Worm (Caenorhabditis elegans) whole organism, L1 larva: ENCODE measurements around the gene btb-9.

ENCODE experiments used
- aly-2 ChIP-seq: fragments of 150-350 bp; optimal IDR thresholded peaks from 2 replicates; lab custom pipeline; 2014; ENCODE audit warnings: missing biosample characterization, missing genetic modification characterization
- ceh-82 ChIP-seq, 3 experiments: fragments of 150-350 bp in 1 of 3; sonication (generic microtip) in 2 of 3; optimal IDR thresholded peaks; 2 replicates each; lab custom pipeline; 2014 to 2017; ENCODE audit warnings: missing biosample characterization in 3 of 3, missing genetic modification characterization in 3 of 3
- dpl-1 ChIP-seq, 3 experiments: fragments of 150-350 bp in 2 of 3; sonication (generic microtip) in 1 of 3; optimal IDR thresholded peaks; 2 replicates each; lab custom pipeline; 2014 to 2017; ENCODE audit warnings: missing biosample characterization in 3 of 3, missing genetic modification characterization in 3 of 3, missing genetic modification reagents in 3 of 3
- efl-3 ChIP-seq: fragments of 200-800 bp; sonication (Bioruptor generic); optimal IDR thresholded peaks from 2 replicates; lab custom pipeline; 2018; ENCODE audit warnings: mild to moderate bottlenecking, missing genetic modification characterization, missing compliant biosample characterization
- egl-13 ChIP-seq: sonication (generic microtip); optimal IDR thresholded peaks from 2 replicates; lab custom pipeline; 2016; ENCODE audit warnings: missing genotype, missing genetic modification reagents, missing genetic modification characterization, missing compliant biosample characterization
- elt-3 ChIP-seq, 6 experiments: fragments of 150-350 bp in 1 of 6; sonication (generic microtip); optimal IDR thresholded peaks; 2 replicates each; lab custom pipeline; 2017 to 2018; ENCODE audit warnings: missing biosample characterization in 6 of 6, missing genetic modification characterization in 6 of 6, inconsistent platforms in 1 of 6
- fkh-4 ChIP-seq: sonication (generic microtip); optimal IDR thresholded peaks from 2 replicates; lab custom pipeline; 2016; ENCODE audit warnings: missing compliant biosample characterization, missing genetic modification characterization, borderline replicate concordance
- hpl-2 ChIP-seq: fragments of 150-350 bp; optimal IDR thresholded peaks from 2 replicates; lab custom pipeline; 2014; ENCODE audit warnings: missing biosample characterization, missing genetic modification reagents, missing genetic modification characterization
- isw-1 ChIP-seq: fragments of 200-800 bp; sonication (Bioruptor generic); IDR thresholded peaks from 2 replicates; pipeline ENCODE4 v1.3.6; 2022; ENCODE audit warnings: missing genetic modification characterization, missing compliant biosample characterization
- jun-1 ChIP-seq: fragments of 150-350 bp; optimal IDR thresholded peaks from 2 replicates; lab custom pipeline; 2014; ENCODE audit warnings: missing biosample characterization, missing genetic modification reagents, missing genetic modification characterization
- lin-15B ChIP-seq: fragments of 150-350 bp; sonication (generic microtip); optimal IDR thresholded peaks from 3 replicates; lab custom pipeline; 2014; ENCODE audit warnings: missing biosample characterization, missing genetic modification characterization
- mab-9 ChIP-seq: fragments of 200-800 bp; sonication (Bioruptor generic); IDR thresholded peaks from 2 replicates; pipeline ENCODE4 v1.3.6; 2022; ENCODE audit warnings: missing genetic modification reagents, missing genetic modification characterization, missing compliant biosample characterization
- mdl-1 ChIP-seq, 2 experiments: fragments of 150-350 bp; optimal IDR thresholded peaks; 2 replicates each; lab custom pipeline; 2014 to 2017; ENCODE audit warnings: missing biosample characterization in 2 of 2, missing genetic modification characterization in 2 of 2, inconsistent platforms in 1 of 2
- mef-2 ChIP-seq: fragments of 150-350 bp; optimal IDR thresholded peaks from 2 replicates; lab custom pipeline; 2014; ENCODE audit warnings: missing biosample characterization, missing genetic modification characterization
- nhr-11 ChIP-seq: fragments of 150-350 bp; optimal IDR thresholded peaks from 2 replicates; lab custom pipeline; 2014; ENCODE audit warnings: missing biosample characterization, missing genetic modification characterization
- nhr-20 ChIP-seq: sonication (generic microtip); optimal IDR thresholded peaks from 2 replicates; lab custom pipeline; 2016; ENCODE audit warnings: mild to moderate bottlenecking, missing genetic modification characterization, missing compliant biosample characterization
- nhr-28 ChIP-seq: fragments of 150-350 bp; optimal IDR thresholded peaks from 2 replicates; lab custom pipeline; 2014; ENCODE audit warnings: missing biosample characterization, missing genetic modification characterization
- nhr-76 ChIP-seq: sonication (generic microtip); optimal IDR thresholded peaks from 2 replicates; lab custom pipeline; 2017; ENCODE audit warnings: missing biosample characterization, missing genetic modification characterization
- nhr-84 ChIP-seq: sonication (generic microtip); optimal IDR thresholded peaks from 2 replicates; lab custom pipeline; 2017; ENCODE audit warnings: missing biosample characterization, missing genetic modification characterization
- nhr-85 ChIP-seq: sonication (generic microtip); peaks from one replicate; lab custom pipeline; 2016; ENCODE audit warnings: missing genetic modification characterization, inconsistent platforms, missing compliant biosample characterization
- pag-3 ChIP-seq: sonication (generic microtip); optimal IDR thresholded peaks from 2 replicates; lab custom pipeline; 2017; ENCODE audit warnings: missing genetic modification characterization, mild to moderate bottlenecking, missing compliant biosample characterization, antibody characterized with exemption, borderline replicate concordance; ENCODE audit not compliant: insufficient read depth
- pqm-1 ChIP-seq: sonication (generic microtip); optimal IDR thresholded peaks from 3 replicates; lab custom pipeline; 2017; ENCODE audit warnings: missing biosample characterization, missing genetic modification characterization
- skn-1 ChIP-seq: fragments of 150-350 bp; optimal IDR thresholded peaks from 2 replicates; lab custom pipeline; 2014; ENCODE audit warnings: missing biosample characterization, missing genetic modification characterization
- snu-23 ChIP-seq: sonication (generic microtip); optimal IDR thresholded peaks from 2 replicates; lab custom pipeline; 2016; ENCODE audit warnings: missing genetic modification characterization, missing compliant biosample characterization
- sptf-1 ChIP-seq: fragments of 150-350 bp; optimal IDR thresholded peaks from 2 replicates; lab custom pipeline; 2014; ENCODE audit warnings: missing biosample characterization, missing genetic modification characterization
- tlp-1 ChIP-seq: fragments of 150-350 bp; optimal IDR thresholded peaks from 2 replicates; lab custom pipeline; 2014; ENCODE audit warnings: missing biosample characterization, missing genetic modification characterization
- unc-130 ChIP-seq: fragments of 150-350 bp; optimal IDR thresholded peaks from 2 replicates; lab custom pipeline; 2017; ENCODE audit warnings: missing biosample characterization, missing genetic modification characterization, inconsistent platforms
- xbp-1 ChIP-seq: sonication (generic microtip); optimal IDR thresholded peaks from 2 replicates; lab custom pipeline; 2016; ENCODE audit warnings: missing genetic modification characterization, missing compliant biosample characterization
- zip-4 ChIP-seq: fragments of 200-800 bp; sonication (Bioruptor generic); optimal IDR thresholded peaks from 2 replicates; lab custom pipeline; 2018; ENCODE audit warnings: mild to moderate bottlenecking, missing genetic modification characterization, moderate library complexity, missing compliant biosample characterization
- ztf-11 ChIP-seq, 2 experiments: sonication (generic microtip); optimal IDR thresholded peaks; 2 replicates each; lab custom pipeline; 2016 to 2017; ENCODE audit warnings: missing genetic modification characterization in 2 of 2, missing biosample characterization in 1 of 2, missing compliant biosample characterization in 1 of 2

btb-9 gene

ce11 chrII:1706385-1706784 is 21.9 kb upstream of the btb-9 start, which contains the start of gene sdz-18:
Gene sdz-18 (minus strand): TSS chrII:1706485.
- no peak for TF ChIP-seq nhr-76 (tag; lab: Kevin White, UChicago)
- no peak for TF ChIP-seq unc-130 (tag; lab: Kevin White, UChicago)
- no peak for TF ChIP-seq fkh-4
- TF ChIP-seq, all 84 proteins: peak for 0

- no peak for TF ChIP-seq tlp-1
- no peak for TF ChIP-seq elt-3 (tag; optimal IDR thresholded peaks at IDR 0.05; lab: Kevin White, UChicago)
- no peak for TF ChIP-seq pag-3 (tag; lab: Kevin White, UChicago)
- no peak for TF ChIP-seq nhr-20 (tag; lab: Kevin White, UChicago)
- no peak for TF ChIP-seq lin-15B (tag; lab: Kevin White, UChicago)
Measured at ce11 chrII:1709959-1710358, 18.3 kb upstream of the btb-9 start, which contains the start of gene fbxa-184. Gene fbxa-184 (plus strand): TSS chrII:1710259.

- TF ChIP-seq ceh-82 (tag; optimal IDR thresholded peaks at IDR 0.05; lab: Kevin White, UChicago): no peak
Measured at ce11 chrII:1712938-1713337, 15.4 kb upstream of the btb-9 start, which contains the start of gene btb-7. Gene btb-7 (plus strand): TSS chrII:1713238.

- TF ChIP-seq sptf-1: no peak
- TF ChIP-seq nhr-11 (tag; lab: Kevin White, UChicago): no peak
- no peak for TF ChIP-seq jun-1 (tag; lab: Kevin White, UChicago)
- TF ChIP-seq elt-3 (tag; optimal IDR thresholded peaks at IDR 0.05; lab: Kevin White, UChicago): no peak
- TF ChIP-seq dpl-1 (GFP tag; optimal IDR thresholded peaks at IDR 0.05; lab: Kevin White, UChicago): no peak
- no peak for TF ChIP-seq nhr-84 (tag; lab: Kevin White, UChicago)
- no peak for TF ChIP-seq nhr-76 (tag; lab: Kevin White, UChicago)
Measured at ce11 chrII:1714772-1715353, 13.4 kb upstream of the btb-9 start, which contains the start of gene btb-6. Gene btb-6 (plus strand): TSS chrII:1715303.

ce11 chrII:1719153-1719552 is 9.2 kb upstream of the btb-9 start, which contains the start of gene fbxb-48:
Gene fbxb-48 (minus strand): TSS chrII:1719253.
- TF ChIP-seq ztf-11 (tag; optimal IDR thresholded peaks at IDR 0.05; lab: Kevin White, UChicago): no peak

ce11 chrII:1722394-1722793 is 5.9 kb upstream of the btb-9 start, which contains the start of the genes fbxb-5 and btb-8:
Gene fbxb-5 (minus strand): TSS chrII:1722494.
Gene btb-8 (plus strand): TSS chrII:1722770.
- TF ChIP-seq fkh-4 (no peak), mdl-1 (tag; optimal IDR thresholded peaks at IDR 0.05; lab: Kevin White, UChicago) (no peak), skn-1 (tag; lab: Kevin White, UChicago) (no peak), zip-4 (GFP tag; lab: Kevin White, UChicago) (no peak), mef-2 (no peak), aly-2 (no peak), hpl-2 (no peak), egl-13 (no peak), nhr-11 (tag; lab: Kevin White, UChicago) (no peak), mab-9 (no peak), pqm-1 (tag; lab: Kevin White, UChicago) (no peak), snu-23 (GFP tag; lab: Kevin White, UChicago) (no peak), xbp-1 (tag; lab: Kevin White, UChicago) (no peak), isw-1 (GFP tag; lab: Robert Waterston, UW) (no peak), nhr-28 (tag; lab: Kevin White, UChicago) (no peak), efl-3 (GFP tag; lab: Kevin White, UChicago) (no peak), nhr-85 (tag; lab: Kevin White, UChicago) (no peak), sptf-1 (no peak)
